Fruit fly (Drosophila melanogaster): Measurements from ENCODE around the gene Mtr3.
A peak's percentile ranks its signal among the peaks of the same experiment; 100 is the strongest.

Mtr3 gene

dm6 chr3L:19899308-19899927 lies 14.1 kb downstream of the Mtr3 start (continued):
- TF ChIP-seq cyc (GFP tag; optimal IDR thresholded peaks at IDR 0.05) (no peak), Smox (GFP tag; optimal IDR thresholded peaks at IDR 0.05) (no peak), dac (GFP tag; optimal IDR thresholded peaks at IDR 0.05) (no peak), esn (GFP tag; optimal IDR thresholded peaks at IDR 0.05) (no peak), CG11902 (GFP tag; optimal IDR thresholded peaks at IDR 0.05) (no peak), CG31627 (GFP tag; optimal IDR thresholded peaks at IDR 0.05) (no peak), CG16779 (tag; optimal IDR thresholded peaks at IDR 0.05) (no peak), Sox14 (GFP tag; optimal IDR thresholded peaks at IDR 0.05) (peak; percentile 73), CG11762 (GFP tag; optimal IDR thresholded peaks at IDR 0.05; ENCODE audit: insufficient read depth) (no peak), Ets21C (GFP tag; optimal IDR thresholded peaks at IDR 0.05) (no peak), CG11294 (GFP tag; IDR thresholded peaks at IDR 0.05) (no peak), net (GFP tag; optimal IDR thresholded peaks at IDR 0.05) (no peak), Hr38 (GFP tag; optimal IDR thresholded peaks at IDR 0.05) (no peak), Sox102F (GFP tag; optimal IDR thresholded peaks at IDR 0.05) (no peak), lz (GFP tag; optimal IDR thresholded peaks at IDR 0.05) (no peak), Hr39 (GFP tag; optimal IDR thresholded peaks at IDR 0.05) (no peak)

dm6 chr3L:19898547-19899282 lies 14.8 kb downstream of the Mtr3 start:
- peak; percentile 16 for TF ChIP-seq cyc (GFP tag; optimal IDR thresholded peaks at IDR 0.05)
- no peak for TF ChIP-seq Ets21C (GFP tag; optimal IDR thresholded peaks at IDR 0.05)
- peak; percentile 39 for TF ChIP-seq CG3032 (tag; optimal IDR thresholded peaks at IDR 0.05)
- TF ChIP-seq CG8632 (GFP tag; optimal IDR thresholded peaks at IDR 0.05) = peak; percentile 40
- TF ChIP-seq CG6792 (GFP tag; optimal IDR thresholded peaks at IDR 0.05) = peak; percentile 51
- peak; percentile 87 for TF ChIP-seq svp (GFP tag)
- peak; percentile 32 for TF ChIP-seq Smox (GFP tag; optimal IDR thresholded peaks at IDR 0.05)
- no peak for TF ChIP-seq fkh (GFP tag; optimal IDR thresholded peaks at IDR 0.05)
- TF ChIP-seq lz (GFP tag; optimal IDR thresholded peaks at IDR 0.05) = peak; percentile 25
- TF ChIP-seq OdsH (GFP tag; optimal IDR thresholded peaks at IDR 0.05) = peak; percentile 67
- peak; percentile 35 for TF ChIP-seq Sox102F (GFP tag; optimal IDR thresholded peaks at IDR 0.05)
- TF ChIP-seq CG6854 (GFP tag; optimal IDR thresholded peaks at IDR 0.05) = no peak
- peak; percentile 69 for TF ChIP-seq CG3919 (GFP tag; optimal IDR thresholded peaks at IDR 0.05)
- no peak for TF ChIP-seq CG1621 (tag; optimal IDR thresholded peaks at IDR 0.05)
- peak; percentile 55 for TF ChIP-seq CG6276 (GFP tag; optimal IDR thresholded peaks at IDR 0.05)
- no peak for TF ChIP-seq CG11902 (GFP tag; optimal IDR thresholded peaks at IDR 0.05)
- TF ChIP-seq Eip78C (GFP tag) = peak; percentile 85
- no peak; the same call in 2 of the 3 replicates for TF ChIP-seq CG6163 (GFP tag; IDR thresholded peaks at IDR 0.05)
- peak; percentile 35 for TF ChIP-seq Sox14 (GFP tag; optimal IDR thresholded peaks at IDR 0.05)
- peak; percentile 35 for TF ChIP-seq CG6808 (GFP tag; optimal IDR thresholded peaks at IDR 0.05)
- peak; percentile 1 for TF ChIP-seq CG31627 (GFP tag; optimal IDR thresholded peaks at IDR 0.05)
- TF ChIP-seq CG8319 (GFP tag; optimal IDR thresholded peaks at IDR 0.05) = peak; percentile 27
- peak in 1 of 2 experiments; percentile 72 for TF ChIP-seq salr (GFP tag; optimal IDR thresholded peaks at IDR 0.05)
- peak; percentile 12 for TF ChIP-seq Sox15 (GFP tag; optimal IDR thresholded peaks at IDR 0.05)
- peak; percentile 26 for TF ChIP-seq CG34406 (GFP tag; optimal IDR thresholded peaks at IDR 0.05)
- no peak for TF ChIP-seq CG11294 (GFP tag; IDR thresholded peaks at IDR 0.05)
- no peak for TF ChIP-seq Eip75B (GFP tag; optimal IDR thresholded peaks at IDR 0.05)
- no peak for TF ChIP-seq dsx (GFP tag; optimal IDR thresholded peaks at IDR 0.05; ENCODE audit: poor library complexity, severe bottlenecking)
- TF ChIP-seq esn (GFP tag; optimal IDR thresholded peaks at IDR 0.05) = peak; percentile 59
- peak; percentile 15 for TF ChIP-seq topi (GFP tag; optimal IDR thresholded peaks at IDR 0.05)
- peak; percentile 17 for TF ChIP-seq CG11762 (GFP tag; optimal IDR thresholded peaks at IDR 0.05; ENCODE audit: insufficient read depth)
- TF ChIP-seq CG10631 (GFP tag; optimal IDR thresholded peaks at IDR 0.05) = peak; percentile 70
- peak; percentile 36 for TF ChIP-seq Met (GFP tag; optimal IDR thresholded peaks at IDR 0.05)
- TF ChIP-seq Hr39 (GFP tag; optimal IDR thresholded peaks at IDR 0.05) = peak; percentile 21
- peak; percentile 62 for TF ChIP-seq spab (GFP tag; optimal IDR thresholded peaks at IDR 0.05)
- TF ChIP-seq acj6 (GFP tag; optimal IDR thresholded peaks at IDR 0.05) = peak; percentile 60
- no peak for TF ChIP-seq Hr38 (GFP tag; optimal IDR thresholded peaks at IDR 0.05)
- TF ChIP-seq Hr4 (GFP tag; optimal IDR thresholded peaks at IDR 0.05) = peak; percentile 71
- TF ChIP-seq CG10669 (GFP tag; optimal IDR thresholded peaks at IDR 0.05) = peak; percentile 50
- TF ChIP-seq Lpt (GFP tag; optimal IDR thresholded peaks at IDR 0.05) = no peak
- TF ChIP-seq CG32006 (GFP tag; optimal IDR thresholded peaks at IDR 0.05) = peak; percentile 80
- TF ChIP-seq achi (GFP tag; optimal IDR thresholded peaks at IDR 0.05) = peak; percentile 44
- TF ChIP-seq CG15336 (GFP tag; IDR thresholded peaks at IDR 0.05) = peak; percentile 38

Measured in whole organism, prepupa.